Fruit fly (Drosophila melanogaster) S2 (cell line): ENCODE data around the gene CG14082.

ENCODE experiments used
- CG8478 ChIP-seq: fragments of >200 bp; optimal IDR thresholded peaks from 2 replicates; lab custom pipeline; 2018
- CTCF ChIP-seq, 2 experiments: fragments of >200 bp; optimal IDR thresholded peaks; 2 replicates each; lab custom pipeline; 2018

dm6 chr3L:19151938-19152517 lies 13.3 kb upstream of the CG14082 start:
- no peak for TF ChIP-seq CTCF (optimal IDR thresholded peaks at IDR 0.05; lab: Kevin White, UChicago)
- no peak for TF ChIP-seq CG8478 (lab: Kevin White, UChicago)
